Fruit fly (Drosophila melanogaster): ENCODE measurements around the gene MED30.

The MED30 gene

dm6 chr3L:675856-676255, 22.0 kb upstream of the MED30 start (continued):
- no peak for TF ChIP-seq salm (tag; optimal IDR thresholded peaks at IDR 0.05)
- no peak for TF ChIP-seq onecut (GFP tag; IDR thresholded peaks at IDR 0.05)
- TF ChIP-seq CG16813 (GFP tag; IDR thresholded peaks at IDR 0.05; ENCODE audit: partially characterized antibody) = no peak

dm6 chr3L:673324-673723, 19.4 kb upstream of the MED30 start:
- TF ChIP-seq pho (GFP tag; optimal IDR thresholded peaks at IDR 0.05) (no peak), CG4424 (GFP tag; optimal IDR thresholded peaks at IDR 0.05) (no peak), CG2116 (GFP tag; optimal IDR thresholded peaks at IDR 0.05) (no peak), Opbp (GFP tag; IDR thresholded peaks at IDR 0.05; ENCODE audit: partially characterized antibody) (0 out of 3 replicates have a peak, but pooled peaks have one; percentile 11), oc (tag; optimal IDR thresholded peaks at IDR 0.05) (peak; percentile 12), sna (GFP tag; IDR thresholded peaks at IDR 0.05; ENCODE audit: partially characterized antibody) (peak; percentile 23; the same call in 1 of the 2 replicates), Hand (GFP tag; optimal IDR thresholded peaks at IDR 0.05) (no peak), HLH4C (GFP tag; IDR thresholded peaks at IDR 0.05; ENCODE audit: partially characterized antibody) (0 out of 3 replicates have a peak, but pooled peaks have one; percentile 24), Nf-YC (tag; optimal IDR thresholded peaks at IDR 0.05) (peak; percentile 94), hkb (optimal IDR thresholded peaks at IDR 0.05) (peak; percentile 63), hkb (GFP tag; IDR thresholded peaks at IDR 0.05) (no peak), Gsc (GFP tag; IDR thresholded peaks at IDR 0.05) (no peak), chm (GFP tag; IDR thresholded peaks at IDR 0.05) (peak; percentile 30; the same call in 1 of the 2 replicates), CG32767 (GFP tag; IDR thresholded peaks at IDR 0.05) (no peak), Tbp (GFP tag; optimal IDR thresholded peaks at IDR 0.05) (peak; percentile 46), trem (tag; optimal IDR thresholded peaks at IDR 0.05) (no peak), odd (GFP tag; optimal IDR thresholded peaks at IDR 0.05) (no peak), ewg (GFP tag; optimal IDR thresholded peaks at IDR 0.05) (peak; percentile 4), hth (optimal IDR thresholded peaks at IDR 0.05) (no peak), Scr (GFP tag; IDR thresholded peaks at IDR 0.05; ENCODE audit: partially characterized antibody) (0 out of 2 replicates have a peak, but pooled peaks have one; percentile 13), Rfx (GFP tag; IDR thresholded peaks at IDR 0.05) (no peak), CG6791 (GFP tag; IDR thresholded peaks at IDR 0.05; ENCODE audit: partially characterized antibody) (peak; percentile 53; the same call in 1 of the 3 replicates), nerfin-2 (GFP tag; IDR thresholded peaks at IDR 0.05; ENCODE audit: partially characterized antibody) (peak; percentile 52), BtbVII (GFP tag; optimal IDR thresholded peaks at IDR 0.05) (no peak), Meics (GFP tag; optimal IDR thresholded peaks at IDR 0.05) (no peak), chinmo (GFP tag; IDR thresholded peaks at IDR 0.05; ENCODE audit: partially characterized antibody) (0 out of 4 replicates have a peak, but pooled peaks have one; percentile 66), pros (GFP tag; optimal IDR thresholded peaks at IDR 0.05) (peak; percentile 54), tio (GFP tag; optimal IDR thresholded peaks at IDR 0.05) (no peak), sens (GFP tag) (peak; percentile 41), CG6683 (GFP tag; optimal IDR thresholded peaks at IDR 0.05) (no peak), Ptx1 (GFP tag; IDR thresholded peaks at IDR 0.05) (no peak), CG10366 (GFP tag; IDR thresholded peaks at IDR 0.05) (no peak), CG12299 (tag; optimal IDR thresholded peaks at IDR 0.05) (no peak), CG11504 (tag; optimal IDR thresholded peaks at IDR 0.05) (peak; percentile 0), Deaf1 (tag; optimal IDR thresholded peaks at IDR 0.05) (peak; percentile 94), CrebB (tag; optimal IDR thresholded peaks at IDR 0.05) (no peak), sd (tag; optimal IDR thresholded peaks at IDR 0.05) (peak; percentile 63), Trl (optimal IDR thresholded peaks at IDR 0.05) (peak; percentile 42 to 65), Trl (GFP tag; optimal IDR thresholded peaks at IDR 0.05) (no peak), Nf-YB (GFP tag; optimal IDR thresholded peaks at IDR 0.05) (peak; percentile 92), CG7987 (GFP tag; optimal IDR thresholded peaks at IDR 0.05) (no peak), lbe (GFP tag; optimal IDR thresholded peaks at IDR 0.05) (no peak), zen (tag; optimal IDR thresholded peaks at IDR 0.05) (no peak)

Measured in whole organism, embryonic.